Worm (Caenorhabditis elegans): ENCODE measurements around the gene F59E12.3.
A peak's percentile ranks its signal among the peaks of the same experiment; 100 is the strongest.

F59E12.3 gene

DNA sequence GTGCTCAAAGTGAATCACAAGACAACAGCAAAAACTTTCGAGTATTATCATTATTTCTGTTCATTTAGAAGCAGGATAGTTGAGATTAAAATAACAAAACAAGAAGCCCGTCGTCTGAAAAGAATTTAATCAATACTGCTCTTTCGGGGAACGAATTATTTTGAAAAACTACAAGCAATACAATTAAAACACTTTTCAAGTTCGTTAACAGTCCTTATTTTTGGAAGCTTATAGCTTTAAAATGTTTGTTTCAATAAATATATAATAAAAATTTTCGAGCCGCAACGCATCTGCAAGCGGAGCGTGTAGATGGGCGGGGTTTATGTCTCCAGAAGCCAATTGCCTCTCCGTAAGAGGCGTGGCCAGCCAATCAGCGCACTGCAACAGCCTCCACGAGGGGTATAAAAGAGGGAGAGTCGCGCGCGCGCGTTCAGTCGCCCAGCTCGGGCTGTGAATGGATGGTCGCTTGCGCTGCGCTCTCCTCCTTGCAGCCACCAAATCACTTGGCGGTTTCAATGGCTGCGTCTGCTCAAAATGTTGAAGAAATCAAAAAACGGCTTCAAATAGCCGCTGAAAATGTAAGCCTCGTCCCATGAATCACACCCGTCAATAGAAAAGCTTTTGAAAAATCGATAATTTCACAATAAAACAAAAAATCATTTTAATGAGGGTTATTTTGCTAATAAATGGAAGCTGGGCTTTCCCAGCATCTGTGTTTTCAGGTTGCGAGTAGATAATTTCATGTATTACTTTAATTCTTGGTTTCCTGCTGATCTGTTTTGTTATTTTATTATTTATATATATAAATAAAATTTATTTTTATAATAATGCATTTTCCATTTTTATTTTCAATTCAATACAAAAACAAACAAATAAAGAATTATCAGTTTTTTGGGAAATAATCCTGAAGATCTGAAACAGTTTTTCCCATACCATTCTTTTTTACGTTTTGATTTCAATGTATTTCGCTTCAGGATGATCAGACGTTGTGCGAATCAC lies 22.9 kb downstream of the F59E12.3 start, which contains the start of the genes ift-43 and mdt-26:
ift-43 (minus strand) TSS at position 51 of the 999 bp plus-strand sequence.
mdt-26 (plus strand) TSS at position 446 of the 999 bp plus-strand sequence.
- TF ChIP-seq saeg-2 (GFP tag; IDR thresholded peaks at IDR 0.05) (peak; percentile 58; the same call in 1 of the 2 replicates), unc-39 (tag; optimal IDR thresholded peaks at IDR 0.05) (no peak), lin-1 (GFP tag; IDR thresholded peaks at IDR 0.05) (no peak), fkh-10 (GFP tag; optimal IDR thresholded peaks at IDR 0.05) (peak; percentile 63), lin-39 (tag; optimal IDR thresholded peaks at IDR 0.05) (no peak), ama-1 (optimal IDR thresholded peaks at IDR 0.05) (peak; percentile 100), spr-3 (GFP tag; optimal IDR thresholded peaks at IDR 0.05) (no peak), Y48G9A.11 (GFP tag; IDR thresholded peaks at IDR 0.05) (peak; percentile 30; the same call in 1 of the 2 replicates), lin-13 (GFP tag; optimal IDR thresholded peaks at IDR 0.05) (peak; percentile 69), aly-2 (tag; optimal IDR thresholded peaks at IDR 0.05) (no peak), hlh-30 (tag; optimal IDR thresholded peaks at IDR 0.05; ENCODE audit: insufficient read depth) (peak; percentile 79), unc-130 (GFP tag; optimal IDR thresholded peaks at IDR 0.05) (no peak), lsy-2 (tag; optimal IDR thresholded peaks at IDR 0.05) (peak; percentile 39 to 80), set-16 (GFP tag; IDR thresholded peaks at IDR 0.05) (peak; percentile 99), hmg-1.1 (GFP tag; IDR thresholded peaks at IDR 0.05) (peak; percentile 94), Y75B8A.6 (GFP tag; IDR thresholded peaks at IDR 0.05) (peak; percentile 73; the same call in 1 of the 2 replicates), ZK546.5 (tag; optimal IDR thresholded peaks at IDR 0.05) (peak in 1 of 2 experiments; percentile 3), mxl-3 (GFP tag; optimal IDR thresholded peaks at IDR 0.05) (peak; percentile 47), mxl-2 (GFP tag; conservative IDR thresholded peaks at IDR 0.05) (no peak), fos-1 (tag; optimal IDR thresholded peaks at IDR 0.05) (no peak), php-3 (GFP tag; IDR thresholded peaks at IDR 0.05) (peak; percentile 50; the same call in 1 of the 2 replicates), T26A8.4 (GFP tag; IDR thresholded peaks at IDR 0.05) (peak; percentile 82), lin-15B (tag; optimal IDR thresholded peaks at IDR 0.05) (no peak), dmd-9 (GFP tag; IDR thresholded peaks at IDR 0.05) (no peak), ceh-20 (GFP tag; IDR thresholded peaks at IDR 0.05) (peak; percentile 67), hif-1 (tag; optimal IDR thresholded peaks at IDR 0.05) (peak; percentile 31 to 69), dve-1 (tag; optimal IDR thresholded peaks at IDR 0.05; ENCODE audit: insufficient read depth) (peak; percentile 79), nhr-11 (tag; optimal IDR thresholded peaks at IDR 0.05) (peak; percentile 69), ces-1 (GFP tag; optimal IDR thresholded peaks at IDR 0.05) (no peak), mes-2 (tag; optimal IDR thresholded peaks at IDR 0.05; ENCODE audit: poor library complexity, severe bottlenecking) (peak; percentile 74), dpl-1 (GFP tag; optimal IDR thresholded peaks at IDR 0.05) (peak; percentile 40), snpc-4 (tag; optimal IDR thresholded peaks at IDR 0.05) (no peak), nhr-48 (tag; optimal IDR thresholded peaks at IDR 0.05) (peak; percentile 35), ztf-7 (tag; optimal IDR thresholded peaks at IDR 0.05) (no peak), nhr-76 (tag; optimal IDR thresholded peaks at IDR 0.05) (no peak), pha-4 (GFP tag; IDR thresholded peaks at IDR 0.05) (peak; percentile 72; the same call in 1 of the 2 replicates), pha-4 (tag; optimal IDR thresholded peaks at IDR 0.05) (no peak), gei-8 (GFP tag; optimal IDR thresholded peaks at IDR 0.05) (no peak), F44E2.7 (GFP tag; IDR thresholded peaks at IDR 0.05) (0 out of 2 replicates have a peak, but pooled peaks have one; percentile 41), R02D3.7 (tag; optimal IDR thresholded peaks at IDR 0.05) (no peak), aha-1 (tag) (peak; percentile 99), nhr-237 (tag; optimal IDR thresholded peaks at IDR 0.05) (no peak), T20F7.1 (GFP tag; optimal IDR thresholded peaks at IDR 0.05) (no peak), egl-43 (GFP tag; IDR thresholded peaks at IDR 0.05) (peak; percentile 95), lin-29 (GFP tag; IDR thresholded peaks at IDR 0.05) (peak; percentile 49; the same call in 1 of the 2 replicates), lim-7 (GFP tag; IDR thresholded peaks at IDR 0.05) (peak; percentile 69), daf-8 (GFP tag; IDR thresholded peaks at IDR 0.05) (no peak), lir-3 (tag; optimal IDR thresholded peaks at IDR 0.05) (peak; percentile 28), pqm-1 (tag; optimal IDR thresholded peaks at IDR 0.05) (no peak)
